Fruit fly (Drosophila melanogaster): ENCODE results near the gene fz3.

DNA sequence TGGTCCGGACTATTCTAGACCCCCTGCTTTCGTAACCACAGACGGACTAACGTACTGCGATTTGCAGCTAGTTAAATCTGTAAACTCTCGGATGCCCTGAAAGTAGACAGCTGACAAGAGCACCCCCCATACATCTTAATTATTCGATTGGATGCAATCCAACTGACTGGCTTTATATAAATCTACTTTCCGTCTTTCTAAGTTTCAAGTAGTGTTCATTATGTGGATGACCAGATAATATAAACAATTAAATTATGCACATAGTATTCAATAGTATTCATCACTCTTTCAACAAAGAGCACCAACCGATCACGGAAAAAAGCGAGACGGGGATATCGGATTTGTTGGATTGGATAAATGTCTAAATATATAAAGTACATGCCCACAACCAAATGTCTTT is 7.7 kb upstream of the fz3 start:
- no peak for TF ChIP-seq Dll (optimal IDR thresholded peaks at IDR 0.05)
- no peak for TF ChIP-seq CG8478 (optimal IDR thresholded peaks at IDR 0.05)
- TF ChIP-seq psq (optimal IDR thresholded peaks at IDR 0.05): no peak

All from whole organism.